Fruit fly (Drosophila melanogaster) whole organism, embryonic: ENCODE data around the gene bnl.
A peak's percentile ranks its signal among the peaks of the same experiment; 100 is the strongest.

Experiments used
- Aef1 ChIP-seq: fragments of 200-800 bp; sonication (Bioruptor generic); IDR thresholded peaks from 3 replicates; pipeline ENCODE4 v1.3.6; 2022; ENCODE audit warnings: missing biosample characterization, missing genetic modification characterization
- CG1024 ChIP-seq: fragments of 200-800 bp; sonication (Bioruptor generic); IDR thresholded peaks from 2 replicates; pipeline ENCODE4 v1.3.6; 2022; ENCODE audit warnings: missing biosample characterization, missing genetic modification characterization
- CG10267 ChIP-seq: fragments of 200-800 bp; sonication (Bioruptor generic); optimal IDR thresholded peaks from 2 replicates; lab custom pipeline; 2018; ENCODE audit warnings: missing biosample characterization, mild to moderate bottlenecking, missing genetic modification characterization, moderate library complexity
- CG10654 ChIP-seq: fragments of 200-800 bp; sonication (Bioruptor generic); optimal IDR thresholded peaks from 2 replicates; lab custom pipeline; 2016; ENCODE audit warnings: missing biosample characterization, missing genetic modification characterization
- CG13296 ChIP-seq: fragments of 200-800 bp; sonication (Bioruptor generic); optimal IDR thresholded peaks from 3 replicates; lab custom pipeline; 2018; ENCODE audit warnings: missing biosample characterization, mild to moderate bottlenecking, missing genetic modification characterization
- CG13775 ChIP-seq: fragments of 200-800 bp; sonication (Bioruptor generic); optimal IDR thresholded peaks from 3 replicates; lab custom pipeline; 2017; ENCODE audit warnings: missing biosample characterization, mild to moderate bottlenecking, missing genetic modification characterization
- CG13894 ChIP-seq: fragments of 200-800 bp; sonication (Bioruptor generic); optimal IDR thresholded peaks from 3 replicates; lab custom pipeline; 2018; ENCODE audit warnings: missing biosample characterization, mild to moderate bottlenecking, missing genetic modification characterization, moderate library complexity
- CG14860 ChIP-seq: fragments of 200-800 bp; sonication (Bioruptor generic); IDR thresholded peaks from 3 replicates; pipeline ENCODE4 v1.3.6; 2022; ENCODE audit warnings: missing biosample characterization, missing genetic modification characterization; ENCODE audit not compliant: partially characterized antibody
- CG1603 ChIP-seq: fragments of 200-800 bp; sonication (Bioruptor generic); optimal IDR thresholded peaks from 2 replicates; lab custom pipeline; 2019; ENCODE audit warnings: missing biosample characterization, mild to moderate bottlenecking, missing genetic modification characterization, moderate library complexity
- CG17612 ChIP-seq: fragments of 200-800 bp; sonication (Bioruptor generic); IDR thresholded peaks from 2 replicates; pipeline ENCODE4 v1.3.6; 2022; ENCODE audit warnings: missing biosample characterization, missing genetic modification characterization
- CG17802 ChIP-seq: fragments of 200-800 bp; sonication (Bioruptor generic); optimal IDR thresholded peaks from 2 replicates; lab custom pipeline; 2018; ENCODE audit warnings: missing biosample characterization, mild to moderate bottlenecking, missing genetic modification characterization, moderate library complexity
- CG18764 ChIP-seq: fragments of 200-800 bp; sonication (Bioruptor generic); optimal IDR thresholded peaks from 3 replicates; lab custom pipeline; 2016; ENCODE audit warnings: missing biosample characterization, missing genetic modification characterization
- CG2202 ChIP-seq: fragments of 200-800 bp; sonication (Bioruptor generic); optimal IDR thresholded peaks from 2 replicates; lab custom pipeline; 2018; ENCODE audit warnings: missing biosample characterization, mild to moderate bottlenecking, missing genetic modification characterization
- CG2712 ChIP-seq: fragments of 200-800 bp; optimal IDR thresholded peaks from 3 replicates; lab custom pipeline; 2019; ENCODE audit warnings: missing biosample characterization, mild to moderate bottlenecking, missing genetic modification characterization, moderate library complexity
- CG31224 ChIP-seq: fragments of 200-800 bp; sonication (Bioruptor generic); IDR thresholded peaks from 2 replicates; pipeline ENCODE4 v1.3.6; 2022; ENCODE audit warnings: missing biosample characterization, missing genetic modification characterization
- CG31388 ChIP-seq: fragments of 200-800 bp; sonication (Bioruptor generic); optimal IDR thresholded peaks from 2 replicates; lab custom pipeline; 2016; ENCODE audit warnings: missing biosample characterization, missing genetic modification characterization
- CG34224 ChIP-seq: fragments of 200-800 bp; sonication (Bioruptor generic); IDR thresholded peaks from 3 replicates; pipeline ENCODE4 v1.3.6; 2022; ENCODE audit warnings: missing biosample characterization, missing genetic modification characterization; ENCODE audit not compliant: partially characterized antibody
- CG4854 ChIP-seq: fragments of 200-800 bp; sonication (Bioruptor generic); optimal IDR thresholded peaks from 2 replicates; lab custom pipeline; 2016; ENCODE audit warnings: missing biosample characterization, missing genetic modification characterization, inconsistent platforms
- CG6689 ChIP-seq: fragments of 200-800 bp; sonication (Bioruptor generic); IDR thresholded peaks from 2 replicates; pipeline ENCODE4 v1.3.6; 2022; ENCODE audit warnings: missing biosample characterization, missing genetic modification characterization
- CG6813 ChIP-seq: fragments of 200-800 bp; sonication (Bioruptor generic); optimal IDR thresholded peaks from 2 replicates; lab custom pipeline; 2017; ENCODE audit warnings: missing biosample characterization, missing genetic modification characterization, mild to moderate bottlenecking, moderate library complexity, missing genetic modification reagents
- CG7963 ChIP-seq: fragments of 200-800 bp; sonication (Bioruptor generic); IDR thresholded peaks from 3 replicates; pipeline ENCODE4 v1.3.6; 2022; ENCODE audit warnings: missing biosample characterization, missing genetic modification characterization; ENCODE audit not compliant: partially characterized antibody
- CG8359 ChIP-seq: fragments of 200-800 bp; sonication (Bioruptor generic); optimal IDR thresholded peaks from 2 replicates; lab custom pipeline; 2017; ENCODE audit warnings: missing biosample characterization, mild to moderate bottlenecking, missing genetic modification characterization, borderline replicate concordance
- CkIIα-i1 ChIP-seq: fragments of 200-800 bp; sonication (Bioruptor generic); IDR thresholded peaks from 2 replicates; pipeline ENCODE4 v1.3.6; 2022; ENCODE audit warnings: missing biosample characterization, missing genetic modification characterization
- D19A ChIP-seq: fragments of 200-800 bp; optimal IDR thresholded peaks from 3 replicates; lab custom pipeline; 2019; ENCODE audit warnings: missing biosample characterization, mild to moderate bottlenecking, missing genetic modification characterization, moderate library complexity
- Dip3 ChIP-seq: fragments of 200-800 bp; sonication (Bioruptor generic); optimal IDR thresholded peaks from 3 replicates; lab custom pipeline; 2016; ENCODE audit warnings: missing biosample characterization, missing genetic modification characterization
- Doc3 ChIP-seq: fragments of 200-800 bp; sonication (Bioruptor generic); IDR thresholded peaks from 3 replicates; pipeline ENCODE4 v1.3.6; 2022; ENCODE audit warnings: missing biosample characterization, missing genetic modification characterization; ENCODE audit not compliant: partially characterized antibody
- Elba2 ChIP-seq: fragments of 200-800 bp; sonication (Bioruptor generic); optimal IDR thresholded peaks from 3 replicates; lab custom pipeline; 2016; ENCODE audit warnings: missing biosample characterization, missing genetic modification characterization
- Fer3 ChIP-seq: fragments of 200-800 bp; sonication (Bioruptor generic); optimal IDR thresholded peaks from 2 replicates; lab custom pipeline; 2018; ENCODE audit warnings: missing biosample characterization, mild to moderate bottlenecking, missing genetic modification characterization, moderate library complexity
- Hmr ChIP-seq: fragments of 200-800 bp; sonication (Bioruptor generic); optimal IDR thresholded peaks from 3 replicates; lab custom pipeline; 2017; ENCODE audit warnings: mild to moderate bottlenecking, missing biosample characterization, missing genetic modification reagents, missing genetic modification characterization
- Neu2 ChIP-seq: fragments of 200-800 bp; sonication (Bioruptor generic); optimal IDR thresholded peaks from 3 replicates; lab custom pipeline; 2016; ENCODE audit warnings: missing biosample characterization, missing genetic modification characterization, borderline replicate concordance
- Oaz ChIP-seq: fragments of 200-800 bp; sonication (Bioruptor generic); IDR thresholded peaks from 2 replicates; pipeline ENCODE4 v1.3.6; 2022; ENCODE audit warnings: missing biosample characterization, missing genetic modification characterization
- Optix ChIP-seq: fragments of 200-800 bp; sonication (Bioruptor generic); IDR thresholded peaks from 3 replicates; pipeline ENCODE4 v1.3.6; 2022; ENCODE audit warnings: missing biosample characterization, missing genetic modification characterization
- Scr ChIP-seq: fragments of 200-800 bp; sonication (Bioruptor generic); IDR thresholded peaks from 2 replicates; pipeline ENCODE4 v1.3.6; 2022; ENCODE audit warnings: missing biosample characterization, missing genetic modification characterization; ENCODE audit not compliant: partially characterized antibody
- Tbp ChIP-seq: fragments of >200 bp; optimal IDR thresholded peaks from 2 replicates; lab custom pipeline; 2018; ENCODE audit warnings: missing biosample characterization, missing genetic modification characterization
- abd-A ChIP-seq: fragments of 200-800 bp; sonication (Bioruptor generic); optimal IDR thresholded peaks from 3 replicates; lab custom pipeline; 2019; ENCODE audit warnings: missing biosample characterization, mild to moderate bottlenecking, missing genetic modification characterization, moderate library complexity
- bcd ChIP-seq: fragments of 200-800 bp; sonication (Bioruptor generic); optimal IDR thresholded peaks from 2 replicates; lab custom pipeline; 2017; ENCODE audit warnings: missing biosample characterization, mild to moderate bottlenecking, missing genetic modification characterization
- crp ChIP-seq, 2 experiments: fragments of 200-800 bp; sonication (Bioruptor generic); optimal IDR thresholded peaks; 2 replicates in 1 of 2; 3 replicates in 1 of 2; lab custom pipeline; 2017; ENCODE audit warnings: missing biosample characterization in 2 of 2, missing genetic modification characterization in 2 of 2, mild to moderate bottlenecking in 1 of 2, moderate library complexity in 1 of 2
- dimm ChIP-seq: fragments of 200-800 bp; sonication (Bioruptor generic); IDR thresholded peaks from 2 replicates; pipeline ENCODE4 v1.3.6; 2022; ENCODE audit warnings: missing biosample characterization, missing genetic modification characterization
- esg ChIP-seq: fragments of 200-800 bp; sonication (Bioruptor generic); conservative IDR thresholded peaks from 2 replicates; pipeline ENCODE4 v1.3.6; 2022; ENCODE audit warnings: missing biosample characterization, missing genetic modification characterization
- fru ChIP-seq: fragments of >200 bp; optimal IDR thresholded peaks from 2 replicates; lab custom pipeline; 2017
- grn ChIP-seq: fragments of 200-800 bp; sonication (Bioruptor generic); optimal IDR thresholded peaks from 3 replicates; lab custom pipeline; 2017; ENCODE audit warnings: missing biosample characterization, missing genetic modification characterization
- mld ChIP-seq: fragments of 200-800 bp; sonication (Bioruptor generic); IDR thresholded peaks from 3 replicates; pipeline ENCODE4 v1.3.6; 2022; ENCODE audit warnings: missing biosample characterization, missing genetic modification characterization; ENCODE audit not compliant: partially characterized antibody
- nau ChIP-seq: fragments of 200-800 bp; sonication (Bioruptor generic); optimal IDR thresholded peaks from 3 replicates; lab custom pipeline; 2017; ENCODE audit warnings: missing biosample characterization, mild to moderate bottlenecking, missing genetic modification characterization, missing genetic modification reagents
- nerfin-2 ChIP-seq: fragments of 200-800 bp; sonication (Bioruptor generic); IDR thresholded peaks from 2 replicates; pipeline ENCODE4 v1.3.6; 2022; ENCODE audit warnings: missing biosample characterization, missing genetic modification characterization; ENCODE audit not compliant: partially characterized antibody
- sens ChIP-seq: fragments of 200-800 bp; sonication (Bioruptor generic); peaks from one replicate; lab custom pipeline; 2016; ENCODE audit warnings: missing biosample characterization, missing genetic modification characterization
- sens-2 ChIP-seq: fragments of 200-800 bp; sonication (Bioruptor generic); IDR thresholded peaks from 2 replicates; pipeline ENCODE4 v1.3.6; 2022; ENCODE audit warnings: missing biosample characterization, missing genetic modification characterization
- sisA ChIP-seq: fragments of 200-800 bp; sonication (Bioruptor generic); IDR thresholded peaks from 2 replicates; pipeline ENCODE4 v1.3.6; 2022; ENCODE audit warnings: missing biosample characterization, missing genetic modification characterization
- zen2 ChIP-seq: fragments of 200-800 bp; sonication (Bioruptor generic); IDR thresholded peaks from 3 replicates; pipeline ENCODE4 v1.3.6; 2022; ENCODE audit warnings: missing biosample characterization, missing genetic modification characterization; ENCODE audit not compliant: partially characterized antibody

bnl gene

dm6 chr3R:19846870-19847590 is 10.4 kb upstream of the bnl start, which contains the start of gene MICU3 (continued):
- TF ChIP-seq CG1024 (no peak), abd-A (tag; lab: Kevin White, UChicago) (no peak), CG8359 (GFP tag; lab: Kevin White, UChicago) (no peak), Fer3 (tag; lab: Kevin White, UChicago) (peak; percentile 58), CG18764 (peak; percentile 67), CG4854 (GFP tag; lab: Kevin White, UChicago) (peak; percentile 54), grn (GFP tag; lab: Kevin White, UChicago) (no peak), esg (GFP tag; lab: Robert Waterston, UW) (peak; percentile 66), CG6689 (GFP tag; lab: Robert Waterston, UW) (peak; percentile 66), fru (lab: Kevin White, UChicago) (no peak), dimm (GFP tag; lab: Robert Waterston, UW) (no peak), CG13296 (GFP tag; lab: Kevin White, UChicago) (peak; percentile 46), sens (GFP tag; lab: Kevin White, UChicago) (peak; percentile 90), Doc3 (GFP tag; lab: Robert Waterston, UW) (peak; percentile 80), CG17612 (GFP tag; lab: Robert Waterston, UW) (no peak), CG31388 (no peak), CkIIα-i1 (GFP tag; lab: Robert Waterston, UW) (no peak), Optix (GFP tag; lab: Robert Waterston, UW) (no peak; the same call in 2 of the 3 replicates), bcd (peak; percentile 63), CG10654 (GFP tag; lab: Kevin White, UChicago) (peak; percentile 52), Elba2 (GFP tag; lab: Kevin White, UChicago) (peak; percentile 19), CG1603 (tag; lab: Kevin White, UChicago) (peak; percentile 25), CG14860 (peak; percentile 72), CG6813 (GFP tag; lab: Kevin White, UChicago) (no peak), Neu2 (GFP tag; lab: Kevin White, UChicago) (no peak), CG2712 (tag; lab: Kevin White, UChicago) (peak; percentile 43), D19A (no peak), CG17802 (tag; lab: Kevin White, UChicago) (peak; percentile 36), zen2 (GFP tag; lab: Robert Waterston, UW) (peak; percentile 48; the same call in 1 of the 3 replicates), nerfin-2 (GFP tag; lab: Robert Waterston, UW) (peak; percentile 60), CG10267 (tag; lab: Kevin White, UChicago) (peak; percentile 49), CG13894 (tag; lab: Kevin White, UChicago) (no peak), Scr (peak; percentile 80), Dip3 (GFP tag; lab: Kevin White, UChicago) (peak; percentile 41), CG2202 (tag; lab: Kevin White, UChicago) (no peak), CG7963 (GFP tag; lab: Robert Waterston, UW) (peak; percentile 46; the same call in 1 of the 3 replicates), nau (GFP tag; lab: Kevin White, UChicago) (no peak), Hmr (GFP tag; lab: Kevin White, UChicago) (peak; percentile 30), Tbp (GFP tag; lab: Kevin White, UChicago) (no peak), CG34224 (GFP tag; lab: Robert Waterston, UW) (peak; percentile 61), sisA (GFP tag; lab: Robert Waterston, UW) (peak; percentile 65), mld (GFP tag; lab: Robert Waterston, UW) (no peak), Oaz (0 out of 2 replicates have a peak, but pooled peaks have one; percentile 33), CG13775 (GFP tag; lab: Kevin White, UChicago) (peak; percentile 64), crp (GFP tag; optimal IDR thresholded peaks at IDR 0.05; lab: Kevin White, UChicago) (peak in 1 of 2 experiments; percentile 31), Aef1 (GFP tag; lab: Robert Waterston, UW) (no peak), CG31224 (GFP tag; lab: Robert Waterston, UW) (0 out of 2 replicates have a peak, but pooled peaks have one; percentile 48), sens-2 (GFP tag; lab: Robert Waterston, UW) (no peak)
